Worm (Caenorhabditis elegans): ENCODE measurements around the gene K10D6.3.

DNA sequence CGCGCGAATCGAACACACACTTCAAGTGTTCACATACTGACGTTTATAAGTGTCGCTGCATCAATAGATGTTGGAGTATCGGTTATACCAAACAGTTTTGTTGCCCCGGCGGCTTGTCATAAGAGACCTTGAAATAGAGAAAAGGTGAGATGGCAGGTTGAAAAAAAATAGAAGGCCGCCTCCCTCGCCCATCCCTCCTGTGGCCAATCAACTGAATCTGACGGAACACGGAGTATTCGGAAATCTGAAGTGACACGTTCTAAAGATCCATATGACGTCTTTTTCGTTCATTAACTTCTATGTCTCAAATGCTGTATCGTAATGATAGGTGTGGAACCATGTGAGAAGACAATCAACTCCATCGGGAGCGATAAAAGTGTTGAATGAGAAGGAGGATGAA is 919 bp upstream of the K10D6.3 start:
- TF ChIP-seq T22C8.4 (GFP tag; IDR thresholded peaks at IDR 0.05) (no peak), cog-1 (tag; optimal IDR thresholded peaks at IDR 0.05) (no peak), flt-1 (GFP tag; IDR thresholded peaks at IDR 0.05) (no peak), klf-2 (GFP tag; conservative IDR thresholded peaks at IDR 0.05) (no peak)

All from whole organism, midembryonic.